Worm (Caenorhabditis elegans) whole organism, L1 larva: ENCODE measurements around the gene Y37A1A.3.

Experiments
- C16A3.4 ChIP-seq: fragments of 150-350 bp; optimal IDR thresholded peaks from 2 replicates; lab custom pipeline; 2014; ENCODE audit warnings: missing biosample characterization, missing genetic modification characterization
- C34B4.2 ChIP-seq: sonication (generic microtip); optimal IDR thresholded peaks from 2 replicates; lab custom pipeline; 2017; ENCODE audit warnings: mild to moderate bottlenecking, missing genetic modification characterization, missing compliant biosample characterization
- F16B12.6 ChIP-seq: fragments of 150-350 bp; optimal IDR thresholded peaks from 2 replicates; lab custom pipeline; 2014; ENCODE audit warnings: missing biosample characterization, missing genetic modification characterization
- aha-1 ChIP-seq: fragments of 150-350 bp; optimal IDR thresholded peaks from 2 replicates; lab custom pipeline; 2014; ENCODE audit warnings: missing biosample characterization, missing genetic modification characterization
- ama-1 ChIP-seq: fragments of 150-350 bp; optimal IDR thresholded peaks from 2 replicates; lab custom pipeline; 2014
- ceh-8 ChIP-seq: fragments of 200-800 bp; sonication (Bioruptor generic); optimal IDR thresholded peaks from 2 replicates; lab custom pipeline; 2018; ENCODE audit warnings: mild to moderate bottlenecking, missing genetic modification characterization, moderate library complexity, missing compliant biosample characterization
- ceh-82 ChIP-seq, 3 experiments: fragments of 150-350 bp in 1 of 3; sonication (generic microtip) in 2 of 3; optimal IDR thresholded peaks; 2 replicates each; lab custom pipeline; 2014 to 2017; ENCODE audit warnings: missing biosample characterization in 3 of 3, missing genetic modification characterization in 3 of 3
- dpl-1 ChIP-seq, 3 experiments: fragments of 150-350 bp in 2 of 3; sonication (generic microtip) in 1 of 3; optimal IDR thresholded peaks; 2 replicates each; lab custom pipeline; 2014 to 2017; ENCODE audit warnings: missing biosample characterization in 3 of 3, missing genetic modification characterization in 3 of 3, missing genetic modification reagents in 3 of 3
- dsc-1 ChIP-seq: sonication (generic microtip); optimal IDR thresholded peaks from 2 replicates; lab custom pipeline; 2016; ENCODE audit warnings: mild to moderate bottlenecking, missing genetic modification characterization, missing compliant biosample characterization
- efl-1 ChIP-seq, 4 experiments: fragments of 150-350 bp; optimal IDR thresholded peaks in 3 of 4; peaks in 1 of 4; 1 replicate in 1 of 4; 2 replicates in 3 of 4; lab custom pipeline; 2014; ENCODE audit warnings: missing biosample characterization in 2 of 4, missing genetic modification characterization in 2 of 4, missing genetic modification reagents in 2 of 4
- egl-27 ChIP-seq, 2 experiments: fragments of 150-350 bp in 1 of 2; sonication (generic microtip); optimal IDR thresholded peaks; 3 replicates each; lab custom pipeline; 2017 to 2018; ENCODE audit warnings: missing biosample characterization in 2 of 2, missing genetic modification characterization in 2 of 2, missing genetic modification reagents in 2 of 2
- elt-3 ChIP-seq, 6 experiments: fragments of 150-350 bp in 1 of 6; sonication (generic microtip); optimal IDR thresholded peaks; 2 replicates each; lab custom pipeline; 2017 to 2018; ENCODE audit warnings: missing biosample characterization in 6 of 6, missing genetic modification characterization in 6 of 6, inconsistent platforms in 1 of 6
- ets-5 ChIP-seq: fragments of 200-800 bp; sonication (Bioruptor generic); IDR thresholded peaks from 2 replicates; pipeline ENCODE4 v1.3.6; 2022; ENCODE audit warnings: missing genetic modification characterization, missing compliant biosample characterization
- fkh-10 ChIP-seq: sonication (generic microtip); optimal IDR thresholded peaks from 2 replicates; lab custom pipeline; 2017; ENCODE audit warnings: missing biosample characterization, missing genetic modification reagents, missing genetic modification characterization
- fkh-8 ChIP-seq: sonication (generic microtip); optimal IDR thresholded peaks from 2 replicates; lab custom pipeline; 2016; ENCODE audit warnings: mild to moderate bottlenecking, missing genetic modification characterization, missing compliant biosample characterization
- fos-1 ChIP-seq: fragments of 150-350 bp; optimal IDR thresholded peaks from 2 replicates; lab custom pipeline; 2014; ENCODE audit warnings: missing biosample characterization, missing genetic modification characterization
- grh-1 ChIP-seq: fragments of 200-800 bp; sonication (Bioruptor generic); IDR thresholded peaks from 2 replicates; pipeline ENCODE4 v1.3.6; 2022; ENCODE audit warnings: missing genetic modification reagents, missing genetic modification characterization, missing compliant biosample characterization
- hpl-2 ChIP-seq: fragments of 150-350 bp; optimal IDR thresholded peaks from 2 replicates; lab custom pipeline; 2014; ENCODE audit warnings: missing biosample characterization, missing genetic modification reagents, missing genetic modification characterization
- isw-1 ChIP-seq: fragments of 200-800 bp; sonication (Bioruptor generic); IDR thresholded peaks from 2 replicates; pipeline ENCODE4 v1.3.6; 2022; ENCODE audit warnings: missing genetic modification characterization, missing compliant biosample characterization
- jun-1 ChIP-seq: fragments of 150-350 bp; optimal IDR thresholded peaks from 2 replicates; lab custom pipeline; 2014; ENCODE audit warnings: missing biosample characterization, missing genetic modification reagents, missing genetic modification characterization
- lin-13 ChIP-seq: fragments of 150-350 bp; optimal IDR thresholded peaks from 2 replicates; lab custom pipeline; 2014; ENCODE audit warnings: missing biosample characterization, missing genetic modification reagents, missing genetic modification characterization
- lin-14 ChIP-seq: fragments of 200-800 bp; sonication (Bioruptor generic); optimal IDR thresholded peaks from 2 replicates; lab custom pipeline; 2018; ENCODE audit warnings: mild to moderate bottlenecking, missing genetic modification characterization, moderate library complexity, missing compliant biosample characterization
- lin-15B ChIP-seq: fragments of 150-350 bp; sonication (generic microtip); optimal IDR thresholded peaks from 3 replicates; lab custom pipeline; 2014; ENCODE audit warnings: missing biosample characterization, missing genetic modification characterization
- lin-35 ChIP-seq, 2 experiments: fragments of 150-350 bp; optimal IDR thresholded peaks; 2 replicates each; lab custom pipeline; 2014; ENCODE audit warnings: missing biosample characterization in 2 of 2, missing genetic modification characterization in 2 of 2, missing genetic modification reagents in 2 of 2
- lin-39 ChIP-seq: fragments of 150-350 bp; optimal IDR thresholded peaks from 2 replicates; lab custom pipeline; 2014; ENCODE audit warnings: missing biosample characterization, missing genetic modification reagents, missing genetic modification characterization
- lir-3 ChIP-seq: sonication (generic microtip); optimal IDR thresholded peaks from 2 replicates; lab custom pipeline; 2016; ENCODE audit warnings: mild to moderate bottlenecking, missing genetic modification characterization, moderate library complexity, missing compliant biosample characterization; ENCODE audit not compliant: poor library complexity
- lsy-2 ChIP-seq, 2 experiments: fragments of 150-350 bp; optimal IDR thresholded peaks; 2 replicates each; lab custom pipeline; 2014; ENCODE audit warnings: missing biosample characterization in 2 of 2, missing genetic modification characterization in 2 of 2
- mdl-1 ChIP-seq, 2 experiments: fragments of 150-350 bp; optimal IDR thresholded peaks; 2 replicates each; lab custom pipeline; 2014 to 2017; ENCODE audit warnings: missing biosample characterization in 2 of 2, missing genetic modification characterization in 2 of 2, inconsistent platforms in 1 of 2
- mep-1 ChIP-seq: fragments of 150-350 bp; optimal IDR thresholded peaks from 2 replicates; lab custom pipeline; 2014; ENCODE audit warnings: missing biosample characterization, missing genetic modification characterization
- nhr-11 ChIP-seq: fragments of 150-350 bp; optimal IDR thresholded peaks from 2 replicates; lab custom pipeline; 2014; ENCODE audit warnings: missing biosample characterization, missing genetic modification characterization
- nhr-20 ChIP-seq: sonication (generic microtip); optimal IDR thresholded peaks from 2 replicates; lab custom pipeline; 2016; ENCODE audit warnings: mild to moderate bottlenecking, missing genetic modification characterization, missing compliant biosample characterization
- nhr-47 ChIP-seq: sonication (generic microtip); optimal IDR thresholded peaks from 2 replicates; lab custom pipeline; 2016; ENCODE audit warnings: mild to moderate bottlenecking, missing genetic modification characterization, moderate library complexity, missing compliant biosample characterization
- nhr-71 ChIP-seq: sonication (generic microtip); optimal IDR thresholded peaks from 2 replicates; lab custom pipeline; 2016; ENCODE audit warnings: mild to moderate bottlenecking, missing genetic modification characterization, moderate library complexity, missing compliant biosample characterization
- nhr-77 ChIP-seq: fragments of 150-350 bp; optimal IDR thresholded peaks from 2 replicates; lab custom pipeline; 2014; ENCODE audit warnings: missing biosample characterization, missing genetic modification characterization
- nhr-84 ChIP-seq: sonication (generic microtip); optimal IDR thresholded peaks from 2 replicates; lab custom pipeline; 2017; ENCODE audit warnings: missing biosample characterization, missing genetic modification characterization
- nhr-90 ChIP-seq: sonication (generic microtip); optimal IDR thresholded peaks from 2 replicates; lab custom pipeline; 2016; ENCODE audit warnings: mild to moderate bottlenecking, missing genetic modification characterization, missing compliant biosample characterization; ENCODE audit not compliant: poor library complexity
- pag-3 ChIP-seq: sonication (generic microtip); optimal IDR thresholded peaks from 2 replicates; lab custom pipeline; 2017; ENCODE audit warnings: missing genetic modification characterization, mild to moderate bottlenecking, missing compliant biosample characterization, antibody characterized with exemption, borderline replicate concordance; ENCODE audit not compliant: insufficient read depth
- rnt-1 ChIP-seq: sonication (generic microtip); optimal IDR thresholded peaks from 2 replicates; lab custom pipeline; 2016; ENCODE audit warnings: mild to moderate bottlenecking, missing genetic modification characterization, moderate library complexity, missing compliant biosample characterization
- skn-1 ChIP-seq: fragments of 150-350 bp; optimal IDR thresholded peaks from 2 replicates; lab custom pipeline; 2014; ENCODE audit warnings: missing biosample characterization, missing genetic modification characterization
- snpc-4 ChIP-seq: fragments of 150-350 bp; optimal IDR thresholded peaks from 2 replicates; lab custom pipeline; 2014; ENCODE audit warnings: missing biosample characterization, missing genetic modification characterization
- sox-4 ChIP-seq: sonication (generic microtip); optimal IDR thresholded peaks from 2 replicates; lab custom pipeline; 2016; ENCODE audit warnings: missing genetic modification characterization, missing compliant biosample characterization
- tbx-2 ChIP-seq: sonication (generic microtip); optimal IDR thresholded peaks from 2 replicates; lab custom pipeline; 2016; ENCODE audit warnings: missing genetic modification characterization, missing compliant biosample characterization
- tlp-1 ChIP-seq: fragments of 150-350 bp; optimal IDR thresholded peaks from 2 replicates; lab custom pipeline; 2014; ENCODE audit warnings: missing biosample characterization, missing genetic modification characterization
- unc-130 ChIP-seq: fragments of 150-350 bp; optimal IDR thresholded peaks from 2 replicates; lab custom pipeline; 2017; ENCODE audit warnings: missing biosample characterization, missing genetic modification characterization, inconsistent platforms
- unc-62 ChIP-seq: fragments of 150-350 bp; optimal IDR thresholded peaks from 2 replicates; lab custom pipeline; 2014; ENCODE audit warnings: missing biosample characterization, missing genetic modification reagents, missing genetic modification characterization
- unc-86 ChIP-seq: sonication (generic microtip); optimal IDR thresholded peaks from 2 replicates; lab custom pipeline; 2016; ENCODE audit warnings: missing genetic modification characterization, missing compliant biosample characterization
- ztf-4 ChIP-seq: fragments of 150-350 bp; optimal IDR thresholded peaks from 2 replicates; lab custom pipeline; 2014; ENCODE audit warnings: missing biosample characterization, missing genetic modification characterization

Gene Y37A1A.3

ce11 chrIV:13878738-13879137 is 23.9 kb downstream of the Y37A1A.3 start:
- no peak for TF ChIP-seq efl-1 (optimal IDR thresholded peaks at IDR 0.05; lab: Kevin White, UChicago)
- peak in 1 of 2 experiments; percentile 19 for TF ChIP-seq efl-1 (GFP tag; optimal IDR thresholded peaks at IDR 0.05 in 1 of 2; lab: Kevin White, UChicago)
- no peak for TF ChIP-seq skn-1 (tag; lab: Kevin White, UChicago)

ce11 chrIV:13878123-13878522 is 24.6 kb downstream of the Y37A1A.3 start:
- TF ChIP-seq efl-1 (optimal IDR thresholded peaks at IDR 0.05; lab: Kevin White, UChicago) (no peak), efl-1 (GFP tag; optimal IDR thresholded peaks at IDR 0.05 in 1 of 2; lab: Kevin White, UChicago) (peak; percentile 38 to 70), ztf-4 (tag; lab: Kevin White, UChicago) (no peak)
- TF ChIP-seq, all 84 proteins: peak for 1

- TF ChIP-seq mdl-1 (tag; optimal IDR thresholded peaks at IDR 0.05; lab: Kevin White, UChicago) (peak in 1 of 2 experiments; percentile 29), pag-3 (tag; lab: Kevin White, UChicago) (no peak), C34B4.2 (tag; lab: Kevin White, UChicago) (no peak), lin-13 (GFP tag; lab: Kevin White, UChicago) (no peak), lin-35 (GFP tag; optimal IDR thresholded peaks at IDR 0.05; lab: Kevin White, UChicago) (peak in 1 of 2 experiments; percentile 38), ceh-8 (GFP tag; lab: Kevin White, UChicago) (no peak), aha-1 (tag; lab: Kevin White, UChicago) (no peak), tbx-2 (peak; percentile 33), nhr-47 (tag; lab: Kevin White, UChicago) (peak; percentile 50), mep-1 (tag; lab: Kevin White, UChicago) (peak; percentile 27), nhr-90 (no peak), nhr-84 (no peak), unc-62 (GFP tag; lab: Kevin White, UChicago) (no peak), F16B12.6 (no peak), ets-5 (GFP tag; lab: Robert Waterston, UW) (no peak), ceh-82 (tag; optimal IDR thresholded peaks at IDR 0.05; lab: Kevin White, UChicago) (peak in 2 of 3 experiments; percentile 19 to 86), nhr-11 (tag; lab: Kevin White, UChicago) (no peak), sox-4 (tag; lab: Kevin White, UChicago) (no peak), dsc-1 (tag; lab: Kevin White, UChicago) (peak; percentile 23), rnt-1 (tag; lab: Kevin White, UChicago) (peak; percentile 71), grh-1 (GFP tag; lab: Robert Waterston, UW) (no peak), dpl-1 (GFP tag; optimal IDR thresholded peaks at IDR 0.05; lab: Kevin White, UChicago) (peak in 1 of 3 experiments; percentile 32), unc-130 (tag; lab: Kevin White, UChicago) (peak; percentile 66), jun-1 (no peak), hpl-2 (no peak), snpc-4 (peak; percentile 27), C16A3.4 (tag; lab: Kevin White, UChicago) (no peak), nhr-20 (tag; lab: Kevin White, UChicago) (peak; percentile 16), fkh-8 (tag; lab: Kevin White, UChicago) (peak; percentile 38), lsy-2 (tag; optimal IDR thresholded peaks at IDR 0.05; lab: Kevin White, UChicago) (peak; percentile 56 to 80), efl-1 (optimal IDR thresholded peaks at IDR 0.05; lab: Kevin White, UChicago) (peak; percentile 31 to 46), efl-1 (GFP tag; optimal IDR thresholded peaks at IDR 0.05 in 1 of 2; lab: Kevin White, UChicago) (peak in 1 of 2 experiments; percentile 85), lin-15B (tag; lab: Kevin White, UChicago) (no peak), tlp-1 (no peak), lin-39 (tag; lab: Kevin White, UChicago) (no peak), skn-1 (tag; lab: Kevin White, UChicago) (peak; percentile 26), lir-3 (tag; lab: Kevin White, UChicago) (peak; percentile 6), fkh-10 (GFP tag; lab: Kevin White, UChicago) (peak; percentile 7), egl-27 (tag; optimal IDR thresholded peaks at IDR 0.05; lab: Kevin White, UChicago) (no peak), ama-1 (lab: Kevin White, UChicago) (no peak), nhr-77 (tag; lab: Kevin White, UChicago) (no peak), unc-86 (tag; lab: Kevin White, UChicago) (no peak), nhr-71 (tag; lab: Kevin White, UChicago) (peak; percentile 74), lin-14 (GFP tag; lab: Kevin White, UChicago) (peak; percentile 89), elt-3 (tag; optimal IDR thresholded peaks at IDR 0.05; lab: Kevin White, UChicago) (no peak), isw-1 (GFP tag; lab: Robert Waterston, UW) (0 out of 2 replicates have a peak, but pooled peaks have one; percentile 5), fos-1 (tag; lab: Kevin White, UChicago) (peak; percentile 0)
Observed at ce11 chrIV:13877707-13878106, 25.0 kb downstream of the Y37A1A.3 start.
